Worm (Caenorhabditis elegans) whole organism, L2 larva: Measurements from ENCODE around the gene F48F5.6.

Experiments used
- C34F6.9 ChIP-seq: fragments of 150-350 bp; optimal IDR thresholded peaks from 2 replicates; lab custom pipeline; 2014; ENCODE audit warnings: missing biosample characterization, missing genetic modification characterization
- F13H6.1 ChIP-seq: sonication (generic microtip); optimal IDR thresholded peaks from 2 replicates; lab custom pipeline; 2016; ENCODE audit warnings: missing genetic modification characterization, missing compliant biosample characterization
- alr-1 ChIP-seq: fragments of 150-350 bp; optimal IDR thresholded peaks from 2 replicates; lab custom pipeline; 2014; ENCODE audit warnings: missing biosample characterization, missing genetic modification characterization
- ama-1 ChIP-seq: fragments of 150-350 bp; optimal IDR thresholded peaks from 2 replicates; lab custom pipeline; 2018; ENCODE audit warnings: inconsistent platforms
- ceh-16 ChIP-seq: fragments of 150-350 bp; optimal IDR thresholded peaks from 2 replicates; lab custom pipeline; 2014; ENCODE audit warnings: missing biosample characterization, missing genetic modification characterization
- crh-2 ChIP-seq: sonication (generic microtip); optimal IDR thresholded peaks from 2 replicates; lab custom pipeline; 2017; ENCODE audit warnings: missing biosample characterization, missing genetic modification characterization
- dmd-4 ChIP-seq: sonication (generic microtip); optimal IDR thresholded peaks from 2 replicates; lab custom pipeline; 2017; ENCODE audit warnings: missing biosample characterization, missing genetic modification characterization
- egl-27 ChIP-seq: sonication (generic microtip); optimal IDR thresholded peaks from 3 replicates; lab custom pipeline; 2017; ENCODE audit warnings: missing biosample characterization, missing genetic modification reagents, missing genetic modification characterization
- elt-1 ChIP-seq: fragments of 150-350 bp; optimal IDR thresholded peaks from 2 replicates; lab custom pipeline; 2014; ENCODE audit warnings: missing biosample characterization, missing genetic modification characterization
- elt-3 ChIP-seq: sonication (generic microtip); optimal IDR thresholded peaks from 2 replicates; lab custom pipeline; 2017; ENCODE audit warnings: missing biosample characterization, missing genetic modification characterization
- fos-1 ChIP-seq: fragments of 150-350 bp; optimal IDR thresholded peaks from 2 replicates; lab custom pipeline; 2014; ENCODE audit warnings: missing biosample characterization, missing genetic modification characterization
- gmeb-1 ChIP-seq: fragments of 150-350 bp; optimal IDR thresholded peaks from 2 replicates; lab custom pipeline; 2014; ENCODE audit warnings: missing biosample characterization, missing genetic modification characterization
- lin-13 ChIP-seq: fragments of 150-350 bp; optimal IDR thresholded peaks from 2 replicates; lab custom pipeline; 2014; ENCODE audit warnings: missing biosample characterization, missing genetic modification reagents, missing genetic modification characterization
- lin-39 ChIP-seq: fragments of 150-350 bp; optimal IDR thresholded peaks from 2 replicates; lab custom pipeline; 2014; ENCODE audit warnings: missing biosample characterization, missing genetic modification reagents, missing genetic modification characterization
- lsy-2 ChIP-seq, 2 experiments: fragments of 150-350 bp in 1 of 2; sonication (generic microtip) in 1 of 2; optimal IDR thresholded peaks; 2 replicates each; lab custom pipeline; 2014 to 2017; ENCODE audit warnings: missing biosample characterization in 2 of 2, missing genetic modification characterization in 2 of 2
- mdl-1 ChIP-seq, 2 experiments: fragments of 150-350 bp in 1 of 2; sonication (generic microtip) in 1 of 2; optimal IDR thresholded peaks; 2 replicates each; lab custom pipeline; 2017; ENCODE audit warnings: missing biosample characterization in 2 of 2, missing genetic modification characterization in 2 of 2
- nhr-10 ChIP-seq: sonication (generic microtip); optimal IDR thresholded peaks from 2 replicates; lab custom pipeline; 2017; ENCODE audit warnings: missing biosample characterization, missing genetic modification characterization
- nhr-25 ChIP-seq: fragments of 150-350 bp; sonication (generic microtip); optimal IDR thresholded peaks from 3 replicates; lab custom pipeline; 2014; ENCODE audit warnings: missing biosample characterization, missing genetic modification characterization
- nhr-6 ChIP-seq: fragments of 150-350 bp; optimal IDR thresholded peaks from 2 replicates; lab custom pipeline; 2014; ENCODE audit warnings: missing biosample characterization, missing genetic modification characterization
- skn-1 ChIP-seq: sonication (generic microtip); optimal IDR thresholded peaks from 2 replicates; lab custom pipeline; 2017; ENCODE audit warnings: missing biosample characterization, missing genetic modification characterization
- sma-3 ChIP-seq: sonication (generic microtip); optimal IDR thresholded peaks from 2 replicates; lab custom pipeline; 2016; ENCODE audit warnings: missing genetic modification reagents, missing genetic modification characterization, missing compliant biosample characterization
- sma-9 ChIP-seq, 2 experiments: fragments of 150-350 bp in 1 of 2; sonication (generic microtip) in 1 of 2; optimal IDR thresholded peaks; 2 replicates each; lab custom pipeline; 2014 to 2016; ENCODE audit warnings: missing genetic modification characterization in 2 of 2, mild to moderate bottlenecking in 1 of 2, missing biosample characterization in 1 of 2, missing compliant biosample characterization in 1 of 2, missing genetic modification reagents in 1 of 2, moderate library complexity in 1 of 2
- unc-39 ChIP-seq: fragments of 150-350 bp; optimal IDR thresholded peaks from 2 replicates; lab custom pipeline; 2014; ENCODE audit warnings: missing biosample characterization, missing genetic modification characterization
- unc-55 ChIP-seq: fragments of 150-350 bp; sonication (generic microtip); optimal IDR thresholded peaks from 3 replicates; lab custom pipeline; 2014; ENCODE audit warnings: missing biosample characterization, missing genetic modification reagents, missing genetic modification characterization
- unc-62 ChIP-seq: fragments of 150-350 bp; optimal IDR thresholded peaks from 2 replicates; lab custom pipeline; 2014; ENCODE audit warnings: missing biosample characterization, missing genetic modification reagents, missing genetic modification characterization
- zag-1 ChIP-seq: fragments of 150-350 bp; optimal IDR thresholded peaks from 2 replicates; lab custom pipeline; 2014; ENCODE audit warnings: missing biosample characterization, missing genetic modification characterization
- ztf-1 ChIP-seq: fragments of 200-800 bp; sonication (Bioruptor generic); conservative IDR thresholded peaks from 2 replicates; pipeline ENCODE4 v1.3.6; 2022; ENCODE audit warnings: missing genetic modification characterization, missing compliant biosample characterization
- ztf-11 ChIP-seq: sonication (generic microtip); optimal IDR thresholded peaks from 2 replicates; lab custom pipeline; 2017; ENCODE audit warnings: missing biosample characterization, missing genetic modification characterization
- ztf-4 ChIP-seq: fragments of 150-350 bp; optimal IDR thresholded peaks from 2 replicates; lab custom pipeline; 2014; ENCODE audit warnings: missing biosample characterization, missing genetic modification characterization

Gene F48F5.6

DNA sequence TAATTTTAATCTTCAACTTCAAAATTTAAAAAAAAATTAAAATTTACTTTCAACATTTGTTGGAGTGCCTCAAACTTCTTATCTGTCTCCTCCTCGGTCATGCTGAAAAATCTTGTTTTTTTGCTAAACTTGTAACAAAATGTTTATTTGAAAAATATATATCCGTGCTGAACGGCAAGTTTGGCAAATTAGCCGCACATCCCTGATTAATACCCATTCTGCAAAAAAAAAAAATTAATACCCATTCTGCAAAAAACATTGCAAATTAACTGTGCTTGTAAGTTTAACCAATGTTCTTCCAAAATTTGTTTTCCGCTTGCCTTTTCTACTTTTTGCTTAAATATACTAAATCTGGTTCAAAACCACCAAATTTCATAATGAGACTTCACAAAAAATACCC lies at the start of gene F48F5.6:
Gene F48F5.6 (minus strand): TSS at position 101 of the 400 bp plus-strand sequence.
- TF ChIP-seq egl-27 (tag; lab: Kevin White, UChicago) (no peak), lsy-2 (tag; optimal IDR thresholded peaks at IDR 0.05; lab: Kevin White, UChicago) (no peak), ztf-11 (no peak), elt-1 (tag; lab: Kevin White, UChicago) (no peak), ceh-16 (no peak)

ce11 chrV:20500405-20500804 lies 47.4 kb upstream of the F48F5.6 start, which contains the start of gene dct-14:
Gene dct-14, minus strand, starts transcription at chrV:20500505.
- TF ChIP-seq lin-13 (GFP tag; lab: Kevin White, UChicago): no peak
- TF ChIP-seq sma-3 (GFP tag; lab: Kevin White, UChicago): no peak
- no peak for TF ChIP-seq nhr-10
- TF ChIP-seq ztf-1 (GFP tag; lab: Robert Waterston, UW): no peak
- no peak for TF ChIP-seq egl-27 (tag; lab: Kevin White, UChicago)
- TF ChIP-seq mdl-1 (tag; optimal IDR thresholded peaks at IDR 0.05; lab: Kevin White, UChicago): no peak
- no peak for TF ChIP-seq gmeb-1 (tag; lab: Kevin White, UChicago)
- no peak for TF ChIP-seq unc-62 (GFP tag; lab: Kevin White, UChicago)
- TF ChIP-seq lin-39: no peak
- no peak for TF ChIP-seq lsy-2 (tag; optimal IDR thresholded peaks at IDR 0.05; lab: Kevin White, UChicago)
- TF ChIP-seq unc-39 (tag; lab: Kevin White, UChicago): no peak

- no peak for TF ChIP-seq unc-55
- TF ChIP-seq fos-1: peak; percentile 34
- no peak for TF ChIP-seq nhr-25 (tag; lab: Kevin White, UChicago)
- TF ChIP-seq alr-1: no peak
Measured at ce11 chrV:20499642-20500041, 46.7 kb upstream of the F48F5.6 start.

DNA sequence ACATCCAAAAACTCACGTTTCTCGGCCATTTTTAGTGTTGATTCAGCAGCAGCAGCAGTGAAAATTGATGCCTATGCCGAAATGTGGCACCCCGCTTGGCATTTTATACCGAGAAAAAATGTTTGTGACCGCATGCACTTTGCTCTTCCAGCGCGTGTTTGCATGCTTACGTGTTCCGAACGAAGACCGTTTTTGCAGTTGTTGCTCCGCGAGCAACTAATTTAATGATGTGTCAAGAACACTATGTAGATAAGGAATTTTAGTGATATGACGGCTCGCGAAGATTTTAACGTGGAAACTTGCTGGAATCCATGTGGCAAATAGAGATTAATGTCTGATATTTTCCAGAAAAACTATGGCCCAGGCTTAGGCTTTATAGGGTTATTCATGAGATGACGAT lies 46.0 kb upstream of the F48F5.6 start, which contains the start of gene dct-16:
Gene dct-16 (minus strand): TSS at position 78 of the 400 bp plus-strand sequence.
- TF ChIP-seq fos-1 (peak; percentile 58), F13H6.1 (tag; lab: Kevin White, UChicago) (peak; percentile 5), mdl-1 (tag; optimal IDR thresholded peaks at IDR 0.05; lab: Kevin White, UChicago) (peak in 1 of 2 experiments; percentile 29), crh-2 (peak; percentile 74), lsy-2 (tag; optimal IDR thresholded peaks at IDR 0.05; lab: Kevin White, UChicago) (no peak), elt-3 (no peak), gmeb-1 (tag; lab: Kevin White, UChicago) (peak; percentile 15), sma-9 (GFP tag; optimal IDR thresholded peaks at IDR 0.05; lab: Kevin White, UChicago) (peak; percentile 68), sma-9 (tag; optimal IDR thresholded peaks at IDR 0.05; lab: Kevin White, UChicago) (no peak)

- TF ChIP-seq nhr-6 (tag; lab: Kevin White, UChicago) (no peak), fos-1 (peak; percentile 31), crh-2 (peak; percentile 26)
Measured at ce11 chrV:20497537-20497936, 44.6 kb upstream of the F48F5.6 start.

ce11 chrV:20493271-20494231 lies 40.6 kb upstream of the F48F5.6 start, which contains the start of gene B0250.5:
Gene B0250.5, plus strand, starts transcription at chrV:20493924.
- TF ChIP-seq sma-3 (GFP tag; lab: Kevin White, UChicago) (peak; percentile 37), crh-2 (peak; percentile 69), lin-13 (GFP tag; lab: Kevin White, UChicago) (peak; percentile 13), nhr-25 (tag; lab: Kevin White, UChicago) (peak; percentile 21), sma-9 (GFP tag; optimal IDR thresholded peaks at IDR 0.05; lab: Kevin White, UChicago) (no peak), sma-9 (tag; optimal IDR thresholded peaks at IDR 0.05; lab: Kevin White, UChicago) (no peak), gmeb-1 (tag; lab: Kevin White, UChicago) (peak; percentile 20), F13H6.1 (tag; lab: Kevin White, UChicago) (peak; percentile 10), C34F6.9 (peak; percentile 65), unc-55 (peak; percentile 70), ama-1 (no peak), lsy-2 (tag; optimal IDR thresholded peaks at IDR 0.05; lab: Kevin White, UChicago) (peak; percentile 56 to 66), skn-1 (tag; lab: Kevin White, UChicago) (no peak)

DNA sequence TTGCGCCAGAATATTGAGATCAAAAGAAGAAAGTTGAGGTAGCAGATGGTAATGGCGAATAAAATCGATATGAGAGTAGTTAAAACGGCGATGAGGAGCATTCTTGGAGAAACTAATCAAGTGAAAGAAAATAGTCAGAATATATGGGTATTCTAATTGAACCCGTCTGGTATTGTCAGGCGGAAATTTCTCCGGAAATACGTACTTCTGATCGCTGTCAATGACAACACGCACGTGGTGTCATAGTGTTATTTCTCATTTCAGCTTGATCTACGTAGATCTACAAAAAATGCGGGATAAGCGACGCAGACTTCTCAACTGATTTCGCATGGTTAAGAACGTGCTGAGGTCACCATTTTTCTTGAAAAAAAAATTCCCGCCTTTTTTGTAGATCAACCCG lies 39.4 kb upstream of the F48F5.6 start, which contains the start of gene srbc-79:
Gene srbc-79 (minus strand): TSS at position 101 of the 400 bp plus-strand sequence.
- TF ChIP-seq nhr-6 (tag; lab: Kevin White, UChicago) (no peak), dmd-4 (tag; lab: Kevin White, UChicago) (no peak), ztf-4 (no peak), zag-1 (no peak)
